Worm (Caenorhabditis elegans): ENCODE measurements around the gene asp-12.

The asp-12 gene

ce11 chrV:8306366-8306765 is 37.4 kb downstream of the asp-12 start, which contains the start of gene W02D7.8:
TSS of gene W02D7.8 (minus strand) at chrV:8306466.
- TF ChIP-seq aha-1 (tag; optimal IDR thresholded peaks at IDR 0.05) (no peak), isw-1 (GFP tag; IDR thresholded peaks at IDR 0.05) (no peak)

- TF ChIP-seq isw-1 (GFP tag; IDR thresholded peaks at IDR 0.05) (no peak), vab-15 (tag; optimal IDR thresholded peaks at IDR 0.05) (no peak), elt-2 (tag; optimal IDR thresholded peaks at IDR 0.05) (peak; percentile 73), lin-35 (GFP tag; optimal IDR thresholded peaks at IDR 0.05) (peak in 1 of 2 experiments; percentile 23), efl-1 (optimal IDR thresholded peaks at IDR 0.05) (no peak), efl-1 (GFP tag; optimal IDR thresholded peaks at IDR 0.05 in 1 of 2) (peak in 1 of 2 experiments; percentile 57), nhr-47 (tag; optimal IDR thresholded peaks at IDR 0.05) (no peak)
These were observed 38.0 kb downstream of the asp-12 start for ce11 chrV:8307013-8307412.

ce11 chrV:8307681-8308080 is 38.7 kb downstream of the asp-12 start, which contains the start of gene clec-218:
TSS of gene clec-218 (plus strand) at chrV:8307942.
- TF ChIP-seq pqm-1 (tag; optimal IDR thresholded peaks at IDR 0.05) = no peak
- peak; percentile 78 for TF ChIP-seq elt-2 (tag; optimal IDR thresholded peaks at IDR 0.05)

ce11 chrV:8311210-8311609 is 42.2 kb downstream of the asp-12 start, which contains the start of gene W02D7.12:
TSS of gene W02D7.12 (plus strand) at chrV:8311510.
- TF ChIP-seq snpc-4 (tag; optimal IDR thresholded peaks at IDR 0.05) = no peak
- TF ChIP-seq nhr-28 (tag; optimal IDR thresholded peaks at IDR 0.05) = no peak
- TF ChIP-seq egl-13 (tag; optimal IDR thresholded peaks at IDR 0.05) = no peak
- no peak for TF ChIP-seq efl-1 (optimal IDR thresholded peaks at IDR 0.05)
- no peak for TF ChIP-seq efl-1 (GFP tag; optimal IDR thresholded peaks at IDR 0.05 in 1 of 2)
- TF ChIP-seq nhr-237 (tag; optimal IDR thresholded peaks at IDR 0.05) = no peak
- no peak for TF ChIP-seq pax-3 (tag; optimal IDR thresholded peaks at IDR 0.05)
- TF ChIP-seq sup-37 (GFP tag; optimal IDR thresholded peaks at IDR 0.05) = no peak
- no peak for TF ChIP-seq ztf-11 (tag; optimal IDR thresholded peaks at IDR 0.05)
- TF ChIP-seq ceh-82 (tag; optimal IDR thresholded peaks at IDR 0.05) = no peak
- no peak for TF ChIP-seq tlp-1 (tag; optimal IDR thresholded peaks at IDR 0.05)

ce11 chrV:8318135-8318534 is 49.1 kb downstream of the asp-12 start, which contains the start of gene clec-219:
TSS of gene clec-219 (plus strand) at chrV:8318435.
- TF ChIP-seq fos-1 (tag; optimal IDR thresholded peaks at IDR 0.05) = no peak
- no peak for TF ChIP-seq efl-1 (optimal IDR thresholded peaks at IDR 0.05)
- TF ChIP-seq efl-1 (GFP tag; optimal IDR thresholded peaks at IDR 0.05 in 1 of 2) = peak in 1 of 2 experiments; percentile 32
- no peak for TF ChIP-seq pag-3 (tag; optimal IDR thresholded peaks at IDR 0.05; ENCODE audit: borderline replicate concordance, insufficient read depth)
